Worm (Caenorhabditis elegans) whole organism, L3 larva: ENCODE measurements around the gene csb-1.
A peak's percentile ranks its signal among the peaks of the same experiment; 100 is the strongest.

Source experiments
- R02D3.7 ChIP-seq: fragments of 150-350 bp; optimal IDR thresholded peaks from 2 replicates; lab custom pipeline; 2014; ENCODE audit warnings: missing biosample characterization, missing genetic modification characterization
- ZK546.5 ChIP-seq: sonication (generic microtip); optimal IDR thresholded peaks from 2 replicates; lab custom pipeline; 2017; ENCODE audit warnings: missing biosample characterization, missing genetic modification characterization
- aly-2 ChIP-seq: fragments of 150-350 bp; optimal IDR thresholded peaks from 2 replicates; lab custom pipeline; 2014; ENCODE audit warnings: missing biosample characterization, missing genetic modification characterization
- ceh-16 ChIP-seq: sonication (generic microtip); optimal IDR thresholded peaks from 2 replicates; lab custom pipeline; 2017; ENCODE audit warnings: missing biosample characterization, missing genetic modification characterization
- ceh-28 ChIP-seq: fragments of 150-350 bp; optimal IDR thresholded peaks from 2 replicates; lab custom pipeline; 2014; ENCODE audit warnings: missing biosample characterization, missing genetic modification reagents, missing genetic modification characterization
- ceh-82 ChIP-seq: fragments of 150-350 bp; optimal IDR thresholded peaks from 2 replicates; lab custom pipeline; 2014; ENCODE audit warnings: missing biosample characterization, missing genetic modification characterization
- ceh-9 ChIP-seq: sonication (generic microtip); optimal IDR thresholded peaks from 2 replicates; lab custom pipeline; 2018; ENCODE audit warnings: missing biosample characterization, missing genetic modification characterization
- daf-12 ChIP-seq: fragments of 150-350 bp; optimal IDR thresholded peaks from 2 replicates; lab custom pipeline; 2014; ENCODE audit warnings: missing biosample characterization, missing genetic modification reagents, missing genetic modification characterization
- egl-27 ChIP-seq: sonication (generic microtip); optimal IDR thresholded peaks from 4 replicates; lab custom pipeline; 2017; ENCODE audit warnings: missing biosample characterization, missing genetic modification reagents, missing genetic modification characterization
- elt-1 ChIP-seq: fragments of 150-350 bp; optimal IDR thresholded peaks from 2 replicates; lab custom pipeline; 2014; ENCODE audit warnings: missing biosample characterization, missing genetic modification characterization
- elt-2 ChIP-seq: sonication (generic microtip); optimal IDR thresholded peaks from 2 replicates; lab custom pipeline; 2016; ENCODE audit warnings: missing genetic modification reagents, mild to moderate bottlenecking, missing genetic modification characterization, missing compliant biosample characterization
- eor-1 ChIP-seq, 2 experiments: fragments of 150-350 bp; optimal IDR thresholded peaks; 2 replicates each; lab custom pipeline; 2014 to 2018; ENCODE audit warnings: missing biosample characterization in 2 of 2, missing genetic modification characterization in 2 of 2
- fkh-10 ChIP-seq: sonication (generic microtip); optimal IDR thresholded peaks from 2 replicates; lab custom pipeline; 2017; ENCODE audit warnings: missing biosample characterization, missing genetic modification reagents, missing genetic modification characterization
- fkh-2 ChIP-seq: fragments of 150-350 bp; optimal IDR thresholded peaks from 2 replicates; lab custom pipeline; 2014; ENCODE audit warnings: missing biosample characterization, missing genetic modification reagents, missing genetic modification characterization
- fos-1 ChIP-seq: fragments of 150-350 bp; optimal IDR thresholded peaks from 2 replicates; lab custom pipeline; 2014; ENCODE audit warnings: missing biosample characterization, missing genetic modification characterization
- hmg-11 ChIP-seq: sonication (generic microtip); optimal IDR thresholded peaks from 2 replicates; lab custom pipeline; 2016; ENCODE audit warnings: missing genetic modification characterization, missing compliant biosample characterization
- jun-1 ChIP-seq: fragments of 150-350 bp; optimal IDR thresholded peaks from 2 replicates; lab custom pipeline; 2014; ENCODE audit warnings: missing biosample characterization, missing genetic modification reagents, missing genetic modification characterization
- lin-15B ChIP-seq: fragments of 150-350 bp; optimal IDR thresholded peaks from 2 replicates; lab custom pipeline; 2014; ENCODE audit warnings: missing biosample characterization, missing genetic modification characterization
- lin-39 ChIP-seq: fragments of 150-350 bp; optimal IDR thresholded peaks from 2 replicates; lab custom pipeline; 2018; ENCODE audit warnings: missing biosample characterization, missing genetic modification reagents, missing genetic modification characterization
- lsy-12 ChIP-seq: sonication (generic microtip); optimal IDR thresholded peaks from 2 replicates; lab custom pipeline; 2016; ENCODE audit warnings: mild to moderate bottlenecking, missing genetic modification characterization, missing compliant biosample characterization
- mdl-1 ChIP-seq: fragments of 150-350 bp; optimal IDR thresholded peaks from 2 replicates; lab custom pipeline; 2014; ENCODE audit warnings: missing biosample characterization, missing genetic modification characterization
- mml-1 ChIP-seq: fragments of 150-350 bp; sonication (generic microtip); optimal IDR thresholded peaks from 3 replicates; lab custom pipeline; 2014; ENCODE audit warnings: missing biosample characterization, missing genetic modification characterization
- nfya-1 ChIP-seq: sonication (generic microtip); optimal IDR thresholded peaks from 2 replicates; lab custom pipeline; 2017; ENCODE audit warnings: missing genetic modification characterization, mild to moderate bottlenecking, missing compliant biosample characterization, antibody characterized with exemption, moderate library complexity; ENCODE audit not compliant: insufficient read depth
- nhr-11 ChIP-seq: fragments of 150-350 bp; optimal IDR thresholded peaks from 2 replicates; lab custom pipeline; 2014; ENCODE audit warnings: missing biosample characterization, missing genetic modification characterization
- nhr-12 ChIP-seq: fragments of 150-350 bp; optimal IDR thresholded peaks from 2 replicates; lab custom pipeline; 2014; ENCODE audit warnings: missing biosample characterization, missing genetic modification characterization
- nhr-23 ChIP-seq: fragments of 150-350 bp; optimal IDR thresholded peaks from 2 replicates; lab custom pipeline; 2014; ENCODE audit warnings: missing biosample characterization, missing genetic modification reagents, missing genetic modification characterization
- nhr-237 ChIP-seq: fragments of 150-350 bp; optimal IDR thresholded peaks from 2 replicates; lab custom pipeline; 2014; ENCODE audit warnings: missing biosample characterization, missing genetic modification characterization
- nhr-25 ChIP-seq: sonication (generic microtip); optimal IDR thresholded peaks from 2 replicates; lab custom pipeline; 2017; ENCODE audit warnings: missing biosample characterization, missing genetic modification characterization
- nhr-28 ChIP-seq: fragments of 150-350 bp; optimal IDR thresholded peaks from 2 replicates; lab custom pipeline; 2014; ENCODE audit warnings: missing biosample characterization, missing genetic modification characterization
- nhr-43 ChIP-seq: sonication (generic microtip); optimal IDR thresholded peaks from 2 replicates; lab custom pipeline; 2016; ENCODE audit warnings: mild to moderate bottlenecking, missing genetic modification characterization, missing compliant biosample characterization; ENCODE audit not compliant: poor library complexity, severe bottlenecking
- nhr-67 ChIP-seq: fragments of 150-350 bp; optimal IDR thresholded peaks from 2 replicates; lab custom pipeline; 2014; ENCODE audit warnings: missing biosample characterization, missing genetic modification characterization
- nhr-76 ChIP-seq: fragments of 150-350 bp; sonication (generic microtip); optimal IDR thresholded peaks from 5 replicates; lab custom pipeline; 2014; ENCODE audit warnings: missing biosample characterization, missing genetic modification characterization
- nhr-77 ChIP-seq: fragments of 150-350 bp; optimal IDR thresholded peaks from 2 replicates; lab custom pipeline; 2014; ENCODE audit warnings: missing biosample characterization, missing genetic modification characterization
- pha-4 ChIP-seq: fragments of 150-350 bp; optimal IDR thresholded peaks from 2 replicates; lab custom pipeline; 2014; ENCODE audit warnings: missing biosample characterization, missing genetic modification reagents, missing genetic modification characterization
- pqm-1 ChIP-seq: fragments of 150-350 bp; optimal IDR thresholded peaks from 2 replicates; lab custom pipeline; 2017; ENCODE audit warnings: missing biosample characterization, missing genetic modification characterization, inconsistent platforms
- sea-2 ChIP-seq: fragments of 150-350 bp; sonication (generic microtip); optimal IDR thresholded peaks from 4 replicates; lab custom pipeline; 2014; ENCODE audit warnings: missing biosample characterization, missing genetic modification reagents, missing genetic modification characterization
- skn-1 ChIP-seq: fragments of 150-350 bp; optimal IDR thresholded peaks from 2 replicates; lab custom pipeline; 2014; ENCODE audit warnings: missing biosample characterization, missing genetic modification characterization
- snpc-4 ChIP-seq: fragments of 150-350 bp; optimal IDR thresholded peaks from 2 replicates; lab custom pipeline; 2014; ENCODE audit warnings: missing biosample characterization, missing genetic modification characterization
- tbx-2 ChIP-seq: sonication (generic microtip); optimal IDR thresholded peaks from 2 replicates; lab custom pipeline; 2016; ENCODE audit warnings: mild to moderate bottlenecking, missing genetic modification characterization, missing compliant biosample characterization
- unc-39 ChIP-seq: sonication (generic microtip); optimal IDR thresholded peaks from 4 replicates; lab custom pipeline; 2017; ENCODE audit warnings: missing biosample characterization, missing genetic modification characterization
- unc-62 ChIP-seq: fragments of 150-350 bp; sonication (generic microtip); optimal IDR thresholded peaks from 4 replicates; lab custom pipeline; 2014; ENCODE audit warnings: missing biosample characterization, missing genetic modification reagents, missing genetic modification characterization
- zag-1 ChIP-seq: fragments of 150-350 bp; optimal IDR thresholded peaks from 2 replicates; lab custom pipeline; 2014; ENCODE audit warnings: missing biosample characterization, missing genetic modification characterization
- ztf-11 ChIP-seq: fragments of 150-350 bp; optimal IDR thresholded peaks from 2 replicates; lab custom pipeline; 2014; ENCODE audit warnings: missing biosample characterization, missing genetic modification characterization
- ztf-4 ChIP-seq: fragments of 150-350 bp; optimal IDR thresholded peaks from 2 replicates; lab custom pipeline; 2014; ENCODE audit warnings: missing biosample characterization, missing genetic modification characterization

csb-1 gene

DNA sequence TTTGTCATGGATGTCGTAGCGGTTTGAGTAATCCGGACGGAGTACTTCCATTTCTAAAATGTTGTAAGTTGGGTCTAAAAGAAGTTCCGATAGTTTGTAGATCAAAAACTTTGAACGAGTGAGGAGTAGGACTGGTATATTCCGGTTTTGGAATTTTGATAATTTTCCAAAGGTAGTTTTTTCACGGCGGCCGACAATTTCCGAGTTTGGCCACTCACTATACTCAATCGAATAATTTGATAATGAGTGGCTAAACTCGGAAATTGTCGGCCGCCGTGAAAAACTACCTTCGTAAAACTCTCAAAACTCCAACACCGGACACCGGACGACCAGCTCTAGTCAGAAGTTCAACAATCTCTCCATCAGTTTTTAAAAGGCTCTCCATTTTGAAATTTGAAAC lies 21.4 kb downstream of the csb-1 start:
- TF ChIP-seq nhr-23 (tag; lab: Kevin White, UChicago) (no peak), ceh-82 (tag; lab: Kevin White, UChicago) (no peak), snpc-4 (tag; lab: Kevin White, UChicago) (no peak), R02D3.7 (tag; lab: Kevin White, UChicago) (no peak), mml-1 (tag; lab: Kevin White, UChicago) (no peak), lsy-12 (tag; lab: Kevin White, UChicago) (no peak), jun-1 (no peak), elt-1 (no peak), nhr-43 (tag; lab: Kevin White, UChicago) (no peak)
- TF ChIP-seq, all 47 proteins: peak for 0

ce11 chrX:15842492-15842891 lies 23.2 kb downstream of the csb-1 start:
- TF ChIP-seq nhr-11 (tag; lab: Kevin White, UChicago) (no peak), lsy-12 (tag; lab: Kevin White, UChicago) (peak; percentile 67), egl-27 (tag; lab: Kevin White, UChicago) (no peak), nhr-77 (tag; lab: Kevin White, UChicago) (peak; percentile 47), nhr-23 (tag; lab: Kevin White, UChicago) (no peak), lin-39 (tag; lab: Kevin White, UChicago) (no peak), ceh-82 (tag; lab: Kevin White, UChicago) (no peak), pqm-1 (tag; lab: Kevin White, UChicago) (peak; percentile 87), mml-1 (tag; lab: Kevin White, UChicago) (no peak), nhr-237 (tag; lab: Kevin White, UChicago) (no peak), unc-39 (tag; lab: Kevin White, UChicago) (no peak), tbx-2 (peak; percentile 58), unc-62 (GFP tag; lab: Kevin White, UChicago) (no peak), pha-4 (tag; lab: Kevin White, UChicago) (peak; percentile 3), nhr-43 (tag; lab: Kevin White, UChicago) (peak; percentile 87), aly-2 (peak; percentile 21), jun-1 (peak; percentile 61), elt-2 (tag; lab: Kevin White, UChicago) (peak; percentile 85)

- TF ChIP-seq ztf-4 (tag; lab: Kevin White, UChicago) (peak; percentile 91), egl-27 (tag; lab: Kevin White, UChicago) (peak; percentile 94), zag-1 (tag; lab: Kevin White, UChicago) (peak; percentile 79), nhr-67 (no peak), ceh-16 (tag; lab: Kevin White, UChicago) (peak; percentile 11), elt-1 (peak; percentile 87), aly-2 (no peak), nhr-43 (tag; lab: Kevin White, UChicago) (peak; percentile 98), ZK546.5 (peak; percentile 24), nhr-25 (tag; lab: Kevin White, UChicago) (peak; percentile 100), nhr-11 (tag; lab: Kevin White, UChicago) (peak; percentile 86), nfya-1 (peak; percentile 100), elt-2 (tag; lab: Kevin White, UChicago) (peak; percentile 98), ceh-9 (tag; lab: Kevin White, UChicago) (no peak), skn-1 (tag; lab: Kevin White, UChicago) (peak; percentile 89), pqm-1 (tag; lab: Kevin White, UChicago) (peak; percentile 88), ceh-28 (peak; percentile 96), daf-12 (tag; lab: Kevin White, UChicago) (peak; percentile 24), mdl-1 (tag; lab: Kevin White, UChicago) (peak; percentile 95), fkh-2 (tag; lab: Kevin White, UChicago) (peak; percentile 78), tbx-2 (peak; percentile 96), fos-1 (tag; lab: Kevin White, UChicago) (peak; percentile 94), unc-39 (tag; lab: Kevin White, UChicago) (no peak), nhr-23 (tag; lab: Kevin White, UChicago) (peak; percentile 100), lin-15B (tag; lab: Kevin White, UChicago) (peak; percentile 96), ceh-82 (tag; lab: Kevin White, UChicago) (peak; percentile 94), nhr-77 (tag; lab: Kevin White, UChicago) (peak; percentile 87), nhr-28 (peak; percentile 36), sea-2 (peak; percentile 75), nhr-76 (tag; lab: Kevin White, UChicago) (peak; percentile 78), jun-1 (peak; percentile 98), R02D3.7 (tag; lab: Kevin White, UChicago) (peak; percentile 91), fkh-10 (GFP tag; lab: Kevin White, UChicago) (peak; percentile 94), nhr-237 (tag; lab: Kevin White, UChicago) (no peak), ztf-11 (tag; lab: Kevin White, UChicago) (no peak), nhr-12 (tag; lab: Kevin White, UChicago) (no peak), pha-4 (tag; lab: Kevin White, UChicago) (peak; percentile 99), lin-39 (tag; lab: Kevin White, UChicago) (peak; percentile 100), lsy-12 (tag; lab: Kevin White, UChicago) (peak; percentile 99), eor-1 (tag; optimal IDR thresholded peaks at IDR 0.05; lab: Kevin White, UChicago) (no peak), unc-62 (GFP tag; lab: Kevin White, UChicago) (peak; percentile 98), hmg-11 (tag; lab: Kevin White, UChicago) (peak; percentile 99)
These were observed 24.6 kb downstream of the csb-1 start, which contains the start of gene serp-1.1 for ce11 chrX:15841086-15841622. serp-1.1 (plus strand) TSS chrX:15841572.
